Fruit fly (Drosophila melanogaster): ENCODE results near the gene Sgs8.

The Sgs8 gene

DNA sequence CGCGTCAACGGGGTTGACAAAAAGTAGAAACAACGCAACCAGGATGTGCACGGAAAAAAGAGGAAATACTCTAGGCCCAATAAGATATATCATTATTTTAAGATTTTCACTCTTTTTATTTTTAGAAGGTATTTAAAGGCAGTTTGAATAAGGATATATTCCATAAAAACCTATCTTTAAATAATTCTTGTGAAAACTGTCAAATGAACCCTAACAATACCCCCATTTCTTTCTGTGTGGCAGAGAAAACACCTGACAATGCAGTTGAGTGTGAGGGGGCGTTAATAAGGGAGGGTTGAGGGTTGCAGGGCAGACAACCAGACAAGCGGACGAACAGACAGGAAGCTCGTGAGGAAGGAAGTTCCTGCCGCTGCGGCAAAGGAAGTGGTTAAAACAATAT is 42.8 kb upstream of the Sgs8 start (continued):
- TF ChIP-seq wor (GFP tag; IDR thresholded peaks at IDR 0.05) (no peak), CG7745 (tag; optimal IDR thresholded peaks at IDR 0.05) (no peak), CG7928 (GFP tag; optimal IDR thresholded peaks at IDR 0.05) (no peak), CG15514 (GFP tag; optimal IDR thresholded peaks at IDR 0.05) (no peak), CG34376 (GFP tag; optimal IDR thresholded peaks at IDR 0.05) (no peak), tio (GFP tag; optimal IDR thresholded peaks at IDR 0.05) (peak; percentile 1), CG4360 (GFP tag; IDR thresholded peaks at IDR 0.05) (no peak), CG6272 (GFP tag; IDR thresholded peaks at IDR 0.05) (peak; percentile 14; the same call in 1 of the 2 replicates), CG2116 (GFP tag; optimal IDR thresholded peaks at IDR 0.05) (peak; percentile 16), chn (GFP tag; optimal IDR thresholded peaks at IDR 0.05) (peak; percentile 13), CG7357 (GFP tag; IDR thresholded peaks at IDR 0.05) (no peak), HmgZ (tag; optimal IDR thresholded peaks at IDR 0.05) (no peak), Spps (tag; optimal IDR thresholded peaks at IDR 0.05) (peak; percentile 25), oc (tag; optimal IDR thresholded peaks at IDR 0.05) (no peak), CG18599 (GFP tag; optimal IDR thresholded peaks at IDR 0.05) (peak; percentile 40), Lim3 (GFP tag; IDR thresholded peaks at IDR 0.05) (no peak), stc (GFP tag; IDR thresholded peaks at IDR 0.05) (no peak), lov (optimal IDR thresholded peaks at IDR 0.05) (no peak), lov (GFP tag; IDR thresholded peaks at IDR 0.05) (no peak), maf-S (GFP tag; optimal IDR thresholded peaks at IDR 0.05) (no peak), ems (GFP tag; optimal IDR thresholded peaks at IDR 0.05) (peak; percentile 2), CG11247 (GFP tag; IDR thresholded peaks at IDR 0.05) (no peak), en (GFP tag; optimal IDR thresholded peaks at IDR 0.05) (no peak), CG12104 (GFP tag; optimal IDR thresholded peaks at IDR 0.05) (no peak), CG10147 (GFP tag; optimal IDR thresholded peaks at IDR 0.05) (peak; percentile 17), Jarid2 (GFP tag; optimal IDR thresholded peaks at IDR 0.05) (no peak), chif (GFP tag; optimal IDR thresholded peaks at IDR 0.05) (peak in 1 of 2 experiments; percentile 16), CG4617 (GFP tag; optimal IDR thresholded peaks at IDR 0.05; ENCODE audit: borderline replicate concordance) (no peak), CG12155 (GFP tag; optimal IDR thresholded peaks at IDR 0.05) (no peak), Optix (GFP tag; IDR thresholded peaks at IDR 0.05) (no peak), so (GFP tag; IDR thresholded peaks at IDR 0.05) (no peak), tx (GFP tag; optimal IDR thresholded peaks at IDR 0.05) (no peak), CG1602 (GFP tag; optimal IDR thresholded peaks at IDR 0.05) (peak; percentile 18), btn (GFP tag; optimal IDR thresholded peaks at IDR 0.05) (no peak), Bgb (GFP tag; IDR thresholded peaks at IDR 0.05; ENCODE audit: partially characterized antibody) (no peak), kah (GFP tag; optimal IDR thresholded peaks at IDR 0.05) (no peak), Poxn (GFP tag; IDR thresholded peaks at IDR 0.05) (no peak), CG12219 (GFP tag; optimal IDR thresholded peaks at IDR 0.05) (peak; percentile 27), Hmr (GFP tag; optimal IDR thresholded peaks at IDR 0.05) (no peak), bsh (GFP tag; optimal IDR thresholded peaks at IDR 0.05) (peak in 1 of 2 experiments; percentile 73), CG11085 (GFP tag; IDR thresholded peaks at IDR 0.05) (no peak), CG11093 (GFP tag; IDR thresholded peaks at IDR 0.05) (no peak), az2 (GFP tag; optimal IDR thresholded peaks at IDR 0.05) (peak; percentile 12), usp (GFP tag; optimal IDR thresholded peaks at IDR 0.05) (no peak), H15 (GFP tag; IDR thresholded peaks at IDR 0.05) (0 out of 3 replicates have a peak, but pooled peaks have one; percentile 45), ewg (GFP tag; optimal IDR thresholded peaks at IDR 0.05) (no peak), MESR4 (GFP tag; optimal IDR thresholded peaks at IDR 0.05) (no peak), trh (GFP tag; optimal IDR thresholded peaks at IDR 0.05) (no peak), CG6254 (GFP tag; optimal IDR thresholded peaks at IDR 0.05) (peak; percentile 35), Side (GFP tag; optimal IDR thresholded peaks at IDR 0.05) (no peak), ham (GFP tag; IDR thresholded peaks at IDR 0.05) (no peak), Antp (GFP tag; optimal IDR thresholded peaks at IDR 0.05) (no peak)
